Fruit fly (Drosophila melanogaster) Kc167 (cell line): ENCODE data around the gene CG46192.
"Not testable (repeated sequence)": the region's sequence is repeated elsewhere in the genome, so short reads cannot be mapped to it uniquely, and the experiment has no call there.

ENCODE experiments used
- Myc ChIP-seq: fragments of >200 bp; optimal IDR thresholded peaks from 2 replicates; lab custom pipeline; 2017; ENCODE audit warnings: missing external identifiers
- Sin3A ChIP-seq: fragments of >200 bp; optimal IDR thresholded peaks from 2 replicates; lab custom pipeline; 2018; ENCODE audit warnings: missing external identifiers
- h ChIP-seq: fragments of >200 bp; optimal IDR thresholded peaks from 3 replicates; lab custom pipeline; 2018; ENCODE audit warnings: missing external identifiers
- insv ChIP-seq: fragments of >200 bp; optimal IDR thresholded peaks from 3 replicates; lab custom pipeline; 2018; ENCODE audit warnings: missing external identifiers
- psq ChIP-seq: fragments of >200 bp; optimal IDR thresholded peaks from 2 replicates; lab custom pipeline; 2017; ENCODE audit warnings: missing external identifiers
- ttk ChIP-seq: sonication (Bioruptor generic); optimal IDR thresholded peaks from 2 replicates; lab custom pipeline; 2017; ENCODE audit warnings: missing external identifiers

CG46192 gene

dm6 chrY:3253257-3253656 is at the start of gene CG46192:
Gene CG46192, minus strand, starts transcription at chrY:3253357.
- TF ChIP-seq h (lab: Kevin White, UChicago); Sin3A; psq (lab: Kevin White, UChicago): not testable (repeated sequence)

- TF ChIP-seq Myc, psq, insv (lab: Kevin White, UChicago): not testable (repeated sequence)
Measured at dm6 chrY:3288909-3289308, 35.8 kb upstream of the CG46192 start, which contains the start of gene CG45764. Gene CG45764, plus strand, starts transcription at chrY:3289209.

- TF ChIP-seq psq, insv, Myc (lab: Kevin White, UChicago): not testable (repeated sequence)
Measured at dm6 chrY:3284639-3285038, 31.5 kb upstream of the CG46192 start, which contains the start of gene Mst77Y-4. Gene Mst77Y-4, plus strand, starts transcription at chrY:3284939.

- TF ChIP-seq psq (lab: Kevin White, UChicago); Sin3A; h (lab: Kevin White, UChicago): not testable (repeated sequence)
Measured at dm6 chrY:3262880-3263279, 9.7 kb upstream of the CG46192 start, which contains the start of gene CG46193. Gene CG46193, plus strand, starts transcription at chrY:3263180.

dm6 chrY:3215755-3216154 is 37.4 kb downstream of the CG46192 start, which contains the start of gene CG46191:
Gene CG46191, minus strand, starts transcription at chrY:3215855.
- not testable (repeated sequence) for TF ChIP-seq ttk (lab: Kevin White, UChicago); Myc (lab: Kevin White, UChicago); Sin3A
